Fruit fly (Drosophila melanogaster): ENCODE measurements around the gene CG10834.

- TF ChIP-seq Vsx2 (GFP tag; optimal IDR thresholded peaks at IDR 0.05; ENCODE audit: partially characterized antibody) (no peak), tai (GFP tag; optimal IDR thresholded peaks at IDR 0.05) (no peak), Dif (GFP tag; optimal IDR thresholded peaks at IDR 0.05; ENCODE audit: partially characterized antibody) (no peak), fru (GFP tag; optimal IDR thresholded peaks at IDR 0.05) (no peak), Mio (GFP tag; optimal IDR thresholded peaks at IDR 0.05) (no peak), sv (GFP tag; optimal IDR thresholded peaks at IDR 0.05) (no peak)
Measured at dm6 chr2L:22104301-22104700, 2.8 kb downstream of the CG10834 start, which contains the start of gene tplus3b.
